Fruit fly (Drosophila melanogaster) whole organism: Measurements from ENCODE around the gene CG14362.

Experiments
- CG8478 ChIP-seq: fragments of >200 bp; optimal IDR thresholded peaks from 2 replicates; lab custom pipeline; 2018; ENCODE audit warnings: inconsistent platforms
- Dll ChIP-seq: fragments of >200 bp; optimal IDR thresholded peaks from 2 replicates; lab custom pipeline; 2017
- EcR ChIP-seq, 2 experiments: fragments of >200 bp; optimal IDR thresholded peaks; 2 replicates each; lab custom pipeline; 2017; ENCODE audit warnings: missing biosample characterization in 2 of 2, missing genetic modification characterization in 2 of 2, missing genetic modification reagents in 2 of 2
- pan ChIP-seq: fragments of >200 bp; optimal IDR thresholded peaks from 2 replicates; lab custom pipeline; 2017
- psq ChIP-seq: fragments of >200 bp; optimal IDR thresholded peaks from 2 replicates; lab custom pipeline; 2017
- usp ChIP-seq: fragments of >200 bp; optimal IDR thresholded peaks from 2 replicates; lab custom pipeline; 2017; ENCODE audit warnings: missing biosample characterization, missing genetic modification characterization, mixed read lengths

- TF ChIP-seq CG8478 (lab: Kevin White, UChicago) (no peak), psq (lab: Kevin White, UChicago) (no peak), usp (GFP tag; lab: Kevin White, UChicago) (no peak), pan (lab: Kevin White, UChicago) (no peak), Dll (lab: Kevin White, UChicago) (no peak), EcR (GFP tag; optimal IDR thresholded peaks at IDR 0.05; lab: Kevin White, UChicago) (no peak)
These were observed 28.1 kb upstream of the CG14362 start for dm6 chr3R:13883388-13883787.
